Fruit fly (Drosophila melanogaster): ENCODE measurements around the gene tant.
A peak's percentile ranks its signal among the peaks of the same experiment; 100 is the strongest.

The tant gene

DNA sequence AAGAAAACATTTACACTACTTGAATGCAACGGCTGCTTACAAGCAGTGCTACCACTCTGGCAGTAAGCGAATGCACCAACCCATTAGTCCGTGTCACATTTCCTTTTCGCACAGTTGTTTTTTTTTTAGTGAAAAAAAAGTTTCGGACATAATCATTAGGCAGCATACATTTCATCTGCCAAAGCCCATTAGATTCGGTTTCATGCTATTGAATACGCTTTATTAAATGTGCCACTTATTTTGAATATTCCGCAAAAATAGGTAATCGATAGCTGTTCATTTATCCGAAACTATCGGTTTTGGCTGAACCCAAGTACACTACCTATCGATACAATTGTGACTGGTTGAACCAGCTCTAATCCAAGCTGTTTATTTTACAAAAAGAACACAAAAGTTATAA is at the start of gene tant:
TSS of gene tant (plus strand) at position 334 of the 400 bp plus-strand sequence.
- TF ChIP-seq CG6854 (GFP tag; optimal IDR thresholded peaks at IDR 0.05), result no peak
- peak; percentile 34 for TF ChIP-seq svp (GFP tag)
- peak; percentile 25 for TF ChIP-seq esn (GFP tag; optimal IDR thresholded peaks at IDR 0.05)
- TF ChIP-seq OdsH (GFP tag; optimal IDR thresholded peaks at IDR 0.05), result no peak
- no peak for TF ChIP-seq spab (GFP tag; optimal IDR thresholded peaks at IDR 0.05)
- TF ChIP-seq Eip75B (GFP tag; optimal IDR thresholded peaks at IDR 0.05), result no peak
- no peak for TF ChIP-seq Met (GFP tag; optimal IDR thresholded peaks at IDR 0.05)
- no peak for TF ChIP-seq fd59A (GFP tag; optimal IDR thresholded peaks at IDR 0.05)
- TF ChIP-seq fd85E (GFP tag; optimal IDR thresholded peaks at IDR 0.05), result no peak
- no peak for TF ChIP-seq CG1621 (tag; optimal IDR thresholded peaks at IDR 0.05)
- TF ChIP-seq Ets96B (tag; optimal IDR thresholded peaks at IDR 0.05), result no peak
- no peak for TF ChIP-seq CG32006 (GFP tag; optimal IDR thresholded peaks at IDR 0.05)
- no peak for TF ChIP-seq acj6 (GFP tag; optimal IDR thresholded peaks at IDR 0.05)
- peak; percentile 42 for TF ChIP-seq Sox14 (GFP tag; optimal IDR thresholded peaks at IDR 0.05)
- TF ChIP-seq fkh (GFP tag; optimal IDR thresholded peaks at IDR 0.05), result peak; percentile 88
- TF ChIP-seq Hr39 (GFP tag; optimal IDR thresholded peaks at IDR 0.05), result no peak
- peak; percentile 9 for TF ChIP-seq CG31627 (GFP tag; optimal IDR thresholded peaks at IDR 0.05)
- TF ChIP-seq net (GFP tag; optimal IDR thresholded peaks at IDR 0.05), result no peak
- TF ChIP-seq achi (GFP tag; optimal IDR thresholded peaks at IDR 0.05), result no peak

DNA sequence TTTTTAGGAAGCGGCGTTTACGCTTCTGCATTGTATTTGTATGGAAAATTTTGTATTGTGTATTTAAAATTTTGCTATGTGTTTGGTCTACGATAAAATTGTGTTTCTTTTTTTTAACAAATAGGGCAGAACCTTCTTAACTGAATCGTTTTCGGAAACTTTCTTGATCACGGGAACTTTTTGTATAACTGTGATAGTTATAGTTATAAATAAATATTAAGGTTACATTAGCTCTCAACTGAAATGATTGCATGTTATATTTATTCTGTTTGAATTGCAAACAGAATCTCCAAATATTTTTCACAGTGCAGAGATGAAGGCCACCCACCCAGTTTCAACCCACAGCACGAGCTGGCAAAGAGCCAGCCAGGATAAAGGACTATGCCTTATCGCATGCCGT is 44.0 kb upstream of the tant start, which contains the start of gene alphaKap4:
TSS of gene alphaKap4 (minus strand) at position 101 of the 400 bp plus-strand sequence.
- no peak for TF ChIP-seq CG10631 (GFP tag; optimal IDR thresholded peaks at IDR 0.05)
- TF ChIP-seq topi (GFP tag; optimal IDR thresholded peaks at IDR 0.05), result no peak
- no peak for TF ChIP-seq Sox102F (GFP tag; optimal IDR thresholded peaks at IDR 0.05)
- no peak for TF ChIP-seq CG34406 (GFP tag; optimal IDR thresholded peaks at IDR 0.05)
- TF ChIP-seq svp (GFP tag), result no peak
- no peak for TF ChIP-seq Hr4 (GFP tag; optimal IDR thresholded peaks at IDR 0.05)
- no peak for TF ChIP-seq esn (GFP tag; optimal IDR thresholded peaks at IDR 0.05)
- no peak for TF ChIP-seq net (GFP tag; optimal IDR thresholded peaks at IDR 0.05)
- no peak for TF ChIP-seq CG6854 (GFP tag; optimal IDR thresholded peaks at IDR 0.05)
- no peak for TF ChIP-seq pdm3 (GFP tag; optimal IDR thresholded peaks at IDR 0.05)
- TF ChIP-seq CG6276 (GFP tag; optimal IDR thresholded peaks at IDR 0.05), result no peak

DNA sequence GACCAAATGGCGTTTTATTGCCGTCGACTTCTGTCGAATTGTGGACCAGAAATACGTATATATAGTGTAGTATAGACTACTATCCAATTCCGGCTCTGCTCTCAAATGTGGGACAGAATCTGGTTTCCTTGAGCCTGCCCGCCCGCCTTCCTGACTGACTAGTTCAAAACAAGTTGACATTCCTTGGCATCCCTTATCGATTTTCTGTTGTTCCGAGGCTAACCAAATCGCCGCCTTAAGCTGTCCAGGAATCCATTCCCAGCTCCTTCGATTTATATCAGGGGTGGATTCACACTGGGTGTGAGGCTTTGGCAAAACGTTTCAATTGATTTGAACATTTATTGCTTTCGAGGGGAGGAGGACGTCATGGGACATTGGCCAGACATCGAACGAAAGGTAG is 42.0 kb upstream of the tant start:
- TF ChIP-seq Hr38 (GFP tag; optimal IDR thresholded peaks at IDR 0.05), result no peak
- no peak for TF ChIP-seq acj6 (GFP tag; optimal IDR thresholded peaks at IDR 0.05)
- no peak for TF ChIP-seq CG6163 (GFP tag; IDR thresholded peaks at IDR 0.05)
- TF ChIP-seq CG3919 (GFP tag; optimal IDR thresholded peaks at IDR 0.05), result no peak
- TF ChIP-seq CG11762 (GFP tag; optimal IDR thresholded peaks at IDR 0.05; ENCODE audit: insufficient read depth), result no peak
- no peak for TF ChIP-seq CG4318 (GFP tag; optimal IDR thresholded peaks at IDR 0.05)
- TF ChIP-seq CG11902 (GFP tag; optimal IDR thresholded peaks at IDR 0.05), result no peak
- TF ChIP-seq Ets96B (tag; optimal IDR thresholded peaks at IDR 0.05), result no peak
- no peak for TF ChIP-seq Ets21C (GFP tag; optimal IDR thresholded peaks at IDR 0.05)
- no peak for TF ChIP-seq spab (GFP tag; optimal IDR thresholded peaks at IDR 0.05)
- TF ChIP-seq Eip93F (GFP tag; optimal IDR thresholded peaks at IDR 0.05), result no peak
- no peak for TF ChIP-seq CG7368 (GFP tag; optimal IDR thresholded peaks at IDR 0.05)
- TF ChIP-seq CG10631 (GFP tag; optimal IDR thresholded peaks at IDR 0.05), result no peak
- TF ChIP-seq CG6276 (GFP tag; optimal IDR thresholded peaks at IDR 0.05), result no peak

DNA sequence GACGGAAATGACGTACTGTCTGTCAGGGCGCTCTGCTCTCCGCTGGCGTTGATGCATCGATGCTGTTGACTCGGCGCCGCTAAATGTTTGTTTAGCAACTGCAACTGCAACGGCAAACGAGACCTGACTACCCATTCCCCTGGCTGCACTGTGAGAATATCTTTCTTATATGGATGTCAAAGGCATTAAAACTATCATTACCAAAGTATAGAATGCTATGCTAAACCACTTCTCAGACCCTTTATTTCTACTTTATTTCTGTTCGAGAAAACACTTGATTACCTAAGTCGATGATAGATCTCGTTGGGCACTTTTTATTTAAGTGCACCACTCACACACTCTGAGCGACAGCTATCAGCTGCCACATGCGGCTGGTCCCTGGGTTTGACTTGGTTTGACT is 32.8 kb upstream of the tant start:
- TF ChIP-seq spab (GFP tag; optimal IDR thresholded peaks at IDR 0.05) (peak; percentile 20), CG10669 (GFP tag; optimal IDR thresholded peaks at IDR 0.05) (peak; percentile 18), CG10631 (GFP tag; optimal IDR thresholded peaks at IDR 0.05) (peak; percentile 37), lz (GFP tag; optimal IDR thresholded peaks at IDR 0.05) (peak; percentile 25), Eip78C (GFP tag) (peak; percentile 55), svp (GFP tag) (peak; percentile 42), CG6808 (GFP tag; optimal IDR thresholded peaks at IDR 0.05) (peak; percentile 1), Eip75B (GFP tag; optimal IDR thresholded peaks at IDR 0.05) (peak; percentile 18), CG8319 (GFP tag; optimal IDR thresholded peaks at IDR 0.05) (no peak), Ets96B (tag; optimal IDR thresholded peaks at IDR 0.05) (peak; percentile 36), CG3919 (GFP tag; optimal IDR thresholded peaks at IDR 0.05) (peak; percentile 21), achi (GFP tag; optimal IDR thresholded peaks at IDR 0.05) (no peak), Ets21C (GFP tag; optimal IDR thresholded peaks at IDR 0.05) (no peak), topi (GFP tag; optimal IDR thresholded peaks at IDR 0.05) (peak; percentile 7), fkh (GFP tag; optimal IDR thresholded peaks at IDR 0.05) (no peak)
